Fruit fly (Drosophila melanogaster) whole organism, prepupa: ENCODE results near the gene Ppi1.
A peak's percentile ranks its signal among the peaks of the same experiment; 100 is the strongest.

Source experiments
- Blimp-1 ChIP-seq: fragments of 200-800 bp; sonication (Bioruptor generic); optimal IDR thresholded peaks from 3 replicates; lab custom pipeline; 2017; ENCODE audit warnings: missing biosample characterization, missing genetic modification characterization, mild to moderate bottlenecking, moderate library complexity, missing genetic modification reagents
- CG11902 ChIP-seq: fragments of 200-800 bp; sonication (Bioruptor generic); optimal IDR thresholded peaks from 3 replicates; lab custom pipeline; 2016; ENCODE audit warnings: missing biosample characterization, missing genetic modification characterization
- CG15336 ChIP-seq: fragments of 200-800 bp; sonication (Bioruptor generic); IDR thresholded peaks from 2 replicates; pipeline ENCODE4 v1.3.6; 2022; ENCODE audit warnings: missing biosample characterization, missing genetic modification characterization
- CG1621 ChIP-seq: fragments of 200-800 bp; sonication (Bioruptor generic); optimal IDR thresholded peaks from 3 replicates; lab custom pipeline; 2018; ENCODE audit warnings: missing biosample characterization, mild to moderate bottlenecking, missing genetic modification characterization
- CG16779 ChIP-seq: fragments of 200-800 bp; sonication (Bioruptor generic); optimal IDR thresholded peaks from 3 replicates; lab custom pipeline; 2017; ENCODE audit warnings: missing biosample characterization, mild to moderate bottlenecking, missing genetic modification characterization
- CG3032 ChIP-seq: fragments of 200-800 bp; optimal IDR thresholded peaks from 2 replicates; lab custom pipeline; 2019; ENCODE audit warnings: missing biosample characterization, mild to moderate bottlenecking, missing genetic modification characterization, moderate library complexity
- CG31627 ChIP-seq: fragments of 200-800 bp; sonication (Bioruptor generic); optimal IDR thresholded peaks from 3 replicates; lab custom pipeline; 2016; ENCODE audit warnings: missing biosample characterization, missing genetic modification characterization
- CG32006 ChIP-seq: fragments of 200-800 bp; sonication (Bioruptor generic); optimal IDR thresholded peaks from 3 replicates; lab custom pipeline; 2017; ENCODE audit warnings: missing biosample characterization, mild to moderate bottlenecking, missing genetic modification characterization
- CG6163 ChIP-seq: fragments of 200-800 bp; sonication (Bioruptor generic); IDR thresholded peaks from 3 replicates; pipeline ENCODE4 v1.3.6; 2022; ENCODE audit warnings: missing biosample characterization, missing genetic modification characterization
- CG6276 ChIP-seq: fragments of 200-800 bp; sonication (Bioruptor generic); optimal IDR thresholded peaks from 2 replicates; lab custom pipeline; 2017; ENCODE audit warnings: missing biosample characterization, mild to moderate bottlenecking, missing genetic modification characterization
- CG6792 ChIP-seq: fragments of 200-800 bp; sonication (Bioruptor generic); optimal IDR thresholded peaks from 3 replicates; lab custom pipeline; 2016; ENCODE audit warnings: missing biosample characterization, missing genetic modification characterization
- CG6808 ChIP-seq: fragments of 200-800 bp; sonication (Bioruptor generic); optimal IDR thresholded peaks from 3 replicates; lab custom pipeline; 2017; ENCODE audit warnings: missing biosample characterization, missing genetic modification characterization, mild to moderate bottlenecking, moderate library complexity, missing genetic modification reagents
- CG8119 ChIP-seq: fragments of 200-800 bp; sonication (Bioruptor generic); IDR thresholded peaks from 3 replicates; pipeline ENCODE4 v1.3.6; 2022; ENCODE audit warnings: missing biosample characterization, missing genetic modification characterization
- CG9139 ChIP-seq: fragments of 200-800 bp; sonication (Bioruptor generic); optimal IDR thresholded peaks from 3 replicates; lab custom pipeline; 2017; ENCODE audit warnings: missing biosample characterization, mild to moderate bottlenecking, missing genetic modification characterization
- Eip75B ChIP-seq: fragments of 200-800 bp; sonication (Bioruptor generic); optimal IDR thresholded peaks from 3 replicates; lab custom pipeline; 2016; ENCODE audit warnings: missing biosample characterization, missing genetic modification characterization
- Eip78C ChIP-seq: fragments of 200-800 bp; sonication (Bioruptor generic); peaks from one replicate; lab custom pipeline; 2016; ENCODE audit warnings: missing biosample characterization, missing genetic modification characterization
- Ets96B ChIP-seq: fragments of 200-800 bp; optimal IDR thresholded peaks from 2 replicates; lab custom pipeline; 2019; ENCODE audit warnings: missing biosample characterization, mild to moderate bottlenecking, missing genetic modification characterization, moderate library complexity
- Hr38 ChIP-seq: sonication (Bioruptor generic); optimal IDR thresholded peaks from 2 replicates; lab custom pipeline; 2016; ENCODE audit warnings: missing biosample characterization, missing genetic modification characterization
- Hr39 ChIP-seq: fragments of 200-800 bp; sonication (Bioruptor generic); optimal IDR thresholded peaks from 2 replicates; lab custom pipeline; 2016; ENCODE audit warnings: missing biosample characterization, missing genetic modification characterization
- Smox ChIP-seq: fragments of 200-800 bp; sonication (Bioruptor generic); optimal IDR thresholded peaks from 3 replicates; lab custom pipeline; 2016; ENCODE audit warnings: missing biosample characterization, missing genetic modification characterization
- Sox102F ChIP-seq: fragments of 200-800 bp; sonication (Bioruptor generic); optimal IDR thresholded peaks from 2 replicates; lab custom pipeline; 2016; ENCODE audit warnings: missing biosample characterization, mild to moderate bottlenecking, missing genetic modification characterization
- Sox14 ChIP-seq: fragments of 200-800 bp; sonication (Bioruptor generic); optimal IDR thresholded peaks from 3 replicates; lab custom pipeline; 2016; ENCODE audit warnings: missing biosample characterization, missing genetic modification characterization
- acj6 ChIP-seq: fragments of 200-800 bp; sonication (Bioruptor generic); optimal IDR thresholded peaks from 3 replicates; lab custom pipeline; 2016; ENCODE audit warnings: missing biosample characterization, missing genetic modification characterization
- cyc ChIP-seq: fragments of 200-800 bp; sonication (Bioruptor generic); optimal IDR thresholded peaks from 3 replicates; lab custom pipeline; 2016; ENCODE audit warnings: missing biosample characterization, missing genetic modification characterization
- dac ChIP-seq: fragments of 200-800 bp; sonication (Bioruptor generic); optimal IDR thresholded peaks from 2 replicates; lab custom pipeline; 2017; ENCODE audit warnings: missing biosample characterization, mild to moderate bottlenecking, missing genetic modification characterization
- dsx ChIP-seq: fragments of 200-800 bp; optimal IDR thresholded peaks from 3 replicates; lab custom pipeline; 2019; ENCODE audit warnings: missing biosample characterization, mild to moderate bottlenecking, missing genetic modification characterization, moderate library complexity; ENCODE audit not compliant: poor library complexity, severe bottlenecking
- eg ChIP-seq: fragments of 200-800 bp; sonication (Bioruptor generic); IDR thresholded peaks from 3 replicates; pipeline ENCODE4 v1.3.6; 2022; ENCODE audit warnings: missing biosample characterization, missing genetic modification characterization
- fd85E ChIP-seq: fragments of 200-800 bp; sonication (Bioruptor generic); optimal IDR thresholded peaks from 3 replicates; lab custom pipeline; 2016; ENCODE audit warnings: missing biosample characterization, missing genetic modification characterization
- fkh ChIP-seq: fragments of 200-800 bp; sonication (Bioruptor generic); optimal IDR thresholded peaks from 3 replicates; lab custom pipeline; 2017; ENCODE audit warnings: missing biosample characterization, mild to moderate bottlenecking, missing genetic modification characterization, moderate library complexity
- net ChIP-seq: fragments of 200-800 bp; sonication (Bioruptor generic); optimal IDR thresholded peaks from 3 replicates; lab custom pipeline; 2016; ENCODE audit warnings: missing biosample characterization, missing genetic modification characterization
- salr ChIP-seq, 2 experiments: fragments of 200-800 bp; sonication (Bioruptor generic); optimal IDR thresholded peaks; 3 replicates each; lab custom pipeline; 2016 to 2018; ENCODE audit warnings: missing biosample characterization in 2 of 2, missing genetic modification characterization in 2 of 2, mild to moderate bottlenecking in 1 of 2
- spab ChIP-seq: fragments of 200-800 bp; sonication (Bioruptor generic); optimal IDR thresholded peaks from 2 replicates; lab custom pipeline; 2017; ENCODE audit warnings: missing biosample characterization, mild to moderate bottlenecking, missing genetic modification characterization, missing genetic modification reagents
- ss ChIP-seq, 2 experiments: fragments of 200-800 bp; sonication (Bioruptor generic); optimal IDR thresholded peaks; 2 replicates in 1 of 2; 3 replicates in 1 of 2; lab custom pipeline; 2017 to 2018; ENCODE audit warnings: mild to moderate bottlenecking in 2 of 2, missing biosample characterization in 2 of 2, missing genetic modification characterization in 2 of 2, moderate library complexity in 1 of 2
- svp ChIP-seq: fragments of 200-800 bp; sonication (Bioruptor generic); peaks from one replicate; lab custom pipeline; 2016; ENCODE audit warnings: missing biosample characterization, missing genetic modification characterization

Gene Ppi1

DNA sequence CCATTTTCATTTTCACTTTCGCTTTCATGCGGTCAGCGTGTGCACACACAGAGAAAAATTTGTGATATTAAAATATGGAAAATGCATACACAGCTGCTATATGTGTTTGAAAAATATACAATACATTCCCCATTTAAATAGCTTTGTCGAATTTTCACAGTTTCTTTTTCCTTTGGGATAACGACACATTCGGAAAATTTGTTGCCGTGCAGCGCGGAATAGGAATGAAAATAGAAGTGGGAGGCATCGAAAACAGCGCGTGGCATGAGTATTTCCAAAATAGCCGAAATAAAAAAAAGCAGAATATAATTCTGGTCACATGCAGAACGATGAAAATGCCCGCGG lies 36.2 kb downstream of the Ppi1 start (continued):
- TF ChIP-seq Ets96B (tag; lab: Kevin White, UChicago) (no peak), ss (GFP tag; optimal IDR thresholded peaks at IDR 0.05; lab: Kevin White, UChicago) (no peak), CG15336 (GFP tag; lab: Robert Waterston, UW) (peak; percentile 84), dac (GFP tag; lab: Kevin White, UChicago) (peak; percentile 74), CG6163 (GFP tag; lab: Robert Waterston, UW) (peak; percentile 82), CG3032 (tag; lab: Kevin White, UChicago) (no peak), cyc (GFP tag; lab: Kevin White, UChicago) (peak; percentile 41), Hr39 (GFP tag; lab: Kevin White, UChicago) (peak; percentile 61), Blimp-1 (GFP tag; lab: Kevin White, UChicago) (peak; percentile 19), CG31627 (peak; percentile 51), svp (peak; percentile 52), CG8119 (GFP tag; lab: Robert Waterston, UW) (peak; percentile 79), Eip78C (peak; percentile 86), acj6 (peak; percentile 55), salr (GFP tag; optimal IDR thresholded peaks at IDR 0.05; lab: Kevin White, UChicago) (peak in 1 of 2 experiments; percentile 62), fkh (GFP tag; lab: Kevin White, UChicago) (no peak), Hr38 (no peak), eg (GFP tag; lab: Robert Waterston, UW) (peak; percentile 85), Sox102F (GFP tag; lab: Kevin White, UChicago) (peak; percentile 38), Smox (GFP tag; lab: Kevin White, UChicago) (peak; percentile 20), CG6808 (GFP tag; lab: Kevin White, UChicago) (no peak), CG11902 (GFP tag; lab: Kevin White, UChicago) (peak; percentile 30)

DNA sequence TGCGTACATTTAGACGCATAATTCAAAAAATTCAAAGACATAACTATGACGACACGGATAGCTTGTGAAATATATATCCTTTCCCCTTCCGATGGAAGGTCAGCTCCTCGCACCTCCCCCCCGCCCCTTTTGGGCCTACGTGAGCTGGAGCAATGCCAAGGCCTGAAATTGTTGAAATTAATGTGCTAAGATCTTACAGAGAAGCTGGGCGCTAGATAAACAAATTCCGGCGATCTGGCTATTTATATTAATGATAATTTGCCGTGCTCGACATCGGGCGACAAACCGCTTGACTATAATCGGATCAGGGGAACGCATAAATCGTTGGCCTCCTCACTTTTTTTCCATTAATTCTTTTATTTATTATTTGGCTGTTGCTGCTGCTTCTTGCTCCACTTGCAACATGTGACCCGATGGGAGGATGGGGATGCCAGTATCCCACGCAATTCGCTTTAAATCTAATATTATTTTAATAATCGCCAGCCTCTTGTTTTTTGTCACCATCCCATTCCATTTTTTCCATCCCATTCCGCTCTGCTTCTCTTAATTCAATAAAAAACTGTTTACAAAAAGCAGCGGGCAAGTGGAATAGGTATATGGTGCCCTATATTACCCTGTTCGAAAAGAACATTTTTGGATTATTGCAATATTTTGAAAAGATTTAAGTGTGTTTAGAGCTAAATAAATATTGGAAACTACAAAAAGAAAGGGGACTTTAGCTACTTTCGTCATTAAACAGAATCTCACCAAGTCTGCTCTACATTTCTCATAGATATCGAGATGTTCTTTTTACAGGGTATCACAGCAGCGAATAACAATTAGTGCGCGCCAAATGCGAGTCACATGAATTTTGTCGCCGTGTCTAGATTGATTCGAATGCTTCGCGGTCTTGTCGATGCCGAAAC lies 36.9 kb downstream of the Ppi1 start:
- TF ChIP-seq CG6792 (GFP tag; lab: Kevin White, UChicago): no peak
- no peak for TF ChIP-seq fd85E

DNA sequence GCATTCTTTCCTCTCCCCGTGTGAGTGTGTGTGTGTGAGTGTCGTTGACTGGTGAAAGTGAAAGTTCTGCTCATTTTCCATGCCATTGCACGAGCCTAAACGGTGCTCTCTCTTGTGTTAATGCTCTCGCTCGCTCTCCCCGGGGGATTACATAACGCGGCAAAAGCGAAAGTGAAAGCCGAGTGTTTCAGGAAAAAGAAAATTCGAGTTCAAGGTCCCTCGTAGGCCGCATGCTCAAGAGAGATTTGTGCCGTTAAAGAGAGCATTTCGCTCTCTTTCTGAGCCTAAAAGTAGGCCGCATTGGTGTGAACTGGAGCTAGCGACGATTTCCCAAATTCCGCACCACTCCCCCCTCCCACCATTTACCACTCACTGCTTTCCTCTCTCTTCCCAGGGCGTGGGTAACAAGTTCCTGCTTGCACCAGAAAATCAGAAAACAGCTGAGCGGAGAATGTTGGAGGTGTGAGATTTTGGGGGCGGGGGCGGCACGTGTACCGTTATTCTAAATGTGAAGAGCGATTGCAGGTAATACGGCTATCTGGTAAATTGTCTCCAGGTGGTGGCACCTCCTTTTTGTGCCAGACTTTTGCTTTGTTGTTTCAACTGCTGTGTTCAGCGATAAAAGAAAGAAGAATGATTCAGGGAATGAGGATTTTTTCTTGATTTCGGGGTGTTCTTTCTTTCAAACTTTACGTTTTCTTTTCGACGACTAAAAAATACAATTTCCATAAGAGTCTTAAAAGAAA lies 38.5 kb downstream of the Ppi1 start:
- TF ChIP-seq dsx (GFP tag; lab: Kevin White, UChicago) (peak; percentile 12), fkh (GFP tag; lab: Kevin White, UChicago) (no peak), Smox (GFP tag; lab: Kevin White, UChicago) (no peak), spab (GFP tag; lab: Kevin White, UChicago) (peak; percentile 2), net (GFP tag; lab: Kevin White, UChicago) (no peak), Eip75B (GFP tag; lab: Kevin White, UChicago) (peak; percentile 53), CG6163 (GFP tag; lab: Robert Waterston, UW) (peak; percentile 51; the same call in 2 of the 3 replicates), ss (GFP tag; optimal IDR thresholded peaks at IDR 0.05; lab: Kevin White, UChicago) (peak in 1 of 2 experiments; percentile 62), CG9139 (GFP tag; lab: Kevin White, UChicago) (peak; percentile 26), CG1621 (tag; lab: Kevin White, UChicago) (peak; percentile 7), Blimp-1 (GFP tag; lab: Kevin White, UChicago) (peak; percentile 66), fd85E (no peak), CG6808 (GFP tag; lab: Kevin White, UChicago) (peak; percentile 20), CG32006 (peak; percentile 24), CG3032 (tag; lab: Kevin White, UChicago) (peak; percentile 18), eg (GFP tag; lab: Robert Waterston, UW) (0 out of 3 replicates have a peak, but pooled peaks have one; percentile 29), Ets96B (tag; lab: Kevin White, UChicago) (peak; percentile 20), CG16779 (peak; percentile 21), Eip78C (peak; percentile 22), CG6276 (GFP tag; lab: Kevin White, UChicago) (peak; percentile 14), Sox14 (no peak)
- TF ChIP-seq, all 60 proteins: peak for 16
